Fruit fly (Drosophila melanogaster): Measurements from ENCODE around the gene zfh1.

Gene zfh1

dm6 chr3R:30816200-30816599 lies 50.5 kb downstream of the zfh1 start (continued):
- TF ChIP-seq nau (GFP tag; optimal IDR thresholded peaks at IDR 0.05) = no peak
- TF ChIP-seq row (GFP tag; IDR thresholded peaks at IDR 0.05) = peak; percentile 33; the same call in 2 of the 3 replicates
- peak; percentile 7 for TF ChIP-seq dmrt99B (tag; optimal IDR thresholded peaks at IDR 0.05)
- no peak for TF ChIP-seq CG13287 (GFP tag; IDR thresholded peaks at IDR 0.05; ENCODE audit: partially characterized antibody)
- no peak for TF ChIP-seq YL-1 (GFP tag; optimal IDR thresholded peaks at IDR 0.05)
- TF ChIP-seq D19A (tag; optimal IDR thresholded peaks at IDR 0.05) = peak; percentile 83
- TF ChIP-seq sens (GFP tag) = peak; percentile 28
- peak; percentile 36 for TF ChIP-seq ATbp (GFP tag; optimal IDR thresholded peaks at IDR 0.05)
- TF ChIP-seq Oli (tag; optimal IDR thresholded peaks at IDR 0.05) = peak; percentile 14
- peak in 1 of 2 experiments; percentile 27 for TF ChIP-seq bsh (GFP tag; optimal IDR thresholded peaks at IDR 0.05)
- TF ChIP-seq sqz (GFP tag; optimal IDR thresholded peaks at IDR 0.05) = peak; percentile 16
- no peak for TF ChIP-seq CG10979 (tag; optimal IDR thresholded peaks at IDR 0.05)
- TF ChIP-seq CG2199 (GFP tag; IDR thresholded peaks at IDR 0.05) = 0 out of 3 replicates have a peak, but pooled peaks have one; percentile 40
- no peak for TF ChIP-seq CG15269 (tag; optimal IDR thresholded peaks at IDR 0.05)
- TF ChIP-seq usp (GFP tag; optimal IDR thresholded peaks at IDR 0.05) = no peak
- no peak for TF ChIP-seq CG11723 (GFP tag; optimal IDR thresholded peaks at IDR 0.05)
- no peak for TF ChIP-seq CG9727 (GFP tag; optimal IDR thresholded peaks at IDR 0.05)
- no peak for TF ChIP-seq CkIIα-i1 (GFP tag; IDR thresholded peaks at IDR 0.05)
- TF ChIP-seq NfI (GFP tag; optimal IDR thresholded peaks at IDR 0.05) = peak; percentile 25
- TF ChIP-seq CG7745 (tag; optimal IDR thresholded peaks at IDR 0.05) = no peak
- no peak for TF ChIP-seq Fer1 (GFP tag; optimal IDR thresholded peaks at IDR 0.05)
- TF ChIP-seq Vsx1 (GFP tag; optimal IDR thresholded peaks at IDR 0.05) = peak; percentile 30
- TF ChIP-seq psq (GFP tag; optimal IDR thresholded peaks at IDR 0.05) = no peak
- peak; percentile 46 for TF ChIP-seq gsb-n (tag; optimal IDR thresholded peaks at IDR 0.05)
- TF ChIP-seq CG32767 (GFP tag; IDR thresholded peaks at IDR 0.05) = no peak
- TF ChIP-seq ro (GFP tag; IDR thresholded peaks at IDR 0.05) = no peak
- TF ChIP-seq CG7372 (GFP tag; IDR thresholded peaks at IDR 0.05) = no peak
- TF ChIP-seq dysf (GFP tag; IDR thresholded peaks at IDR 0.05) = no peak

dm6 chr3R:30817246-30817645 lies 51.5 kb downstream of the zfh1 start:
- no peak for TF ChIP-seq fru (optimal IDR thresholded peaks at IDR 0.05)
- TF ChIP-seq maf-S (GFP tag; optimal IDR thresholded peaks at IDR 0.05) = peak; percentile 62
- peak; percentile 82 for TF ChIP-seq NC2β (GFP tag; optimal IDR thresholded peaks at IDR 0.05)
- TF ChIP-seq trh (GFP tag; optimal IDR thresholded peaks at IDR 0.05) = peak; percentile 70
- no peak for TF ChIP-seq CG7987 (GFP tag; optimal IDR thresholded peaks at IDR 0.05)
- TF ChIP-seq CG15073 (GFP tag; optimal IDR thresholded peaks at IDR 0.05) = peak; percentile 37
- TF ChIP-seq CG7928 (GFP tag; optimal IDR thresholded peaks at IDR 0.05) = no peak
- TF ChIP-seq lilli (GFP tag; optimal IDR thresholded peaks at IDR 0.05) = peak; percentile 89
- TF ChIP-seq Doc2 (GFP tag; IDR thresholded peaks at IDR 0.05) = peak; percentile 49; the same call in 1 of the 2 replicates
- peak; percentile 69 for TF ChIP-seq BtbVII (GFP tag; optimal IDR thresholded peaks at IDR 0.05)
- peak; percentile 91 for TF ChIP-seq Sox102F (GFP tag; optimal IDR thresholded peaks at IDR 0.05)
- peak; percentile 98 for TF ChIP-seq sens (GFP tag)
- TF ChIP-seq CG43689 (GFP tag; IDR thresholded peaks at IDR 0.05) = peak; percentile 10; the same call in 1 of the 2 replicates
- no peak for TF ChIP-seq luna (GFP tag; optimal IDR thresholded peaks at IDR 0.05)
- peak; percentile 83 for TF ChIP-seq otp (GFP tag; IDR thresholded peaks at IDR 0.05)
- peak; percentile 59 for TF ChIP-seq Dip3 (GFP tag; optimal IDR thresholded peaks at IDR 0.05)
- TF ChIP-seq abd-A (tag; optimal IDR thresholded peaks at IDR 0.05) = peak; percentile 20
- peak; percentile 23 for TF ChIP-seq Sry-δ (GFP tag; optimal IDR thresholded peaks at IDR 0.05)
- TF ChIP-seq Stat92E (GFP tag; optimal IDR thresholded peaks at IDR 0.05) = peak in 1 of 3 experiments; percentile 89
- peak; percentile 92 for TF ChIP-seq ci (GFP tag; IDR thresholded peaks at IDR 0.05)
- TF ChIP-seq CG4820 (GFP tag; optimal IDR thresholded peaks at IDR 0.05) = peak; percentile 77
- TF ChIP-seq CG1647 (GFP tag; optimal IDR thresholded peaks at IDR 0.05) = peak; percentile 66
- TF ChIP-seq CG2129 (GFP tag; IDR thresholded peaks at IDR 0.05; ENCODE audit: partially characterized antibody) = no peak
- peak; percentile 93 for TF ChIP-seq Ets65A (GFP tag)
- TF ChIP-seq CG14710 (tag; optimal IDR thresholded peaks at IDR 0.05) = peak; percentile 84
